Worm (Caenorhabditis elegans): ENCODE data around the gene F47B10.8.

DNA sequence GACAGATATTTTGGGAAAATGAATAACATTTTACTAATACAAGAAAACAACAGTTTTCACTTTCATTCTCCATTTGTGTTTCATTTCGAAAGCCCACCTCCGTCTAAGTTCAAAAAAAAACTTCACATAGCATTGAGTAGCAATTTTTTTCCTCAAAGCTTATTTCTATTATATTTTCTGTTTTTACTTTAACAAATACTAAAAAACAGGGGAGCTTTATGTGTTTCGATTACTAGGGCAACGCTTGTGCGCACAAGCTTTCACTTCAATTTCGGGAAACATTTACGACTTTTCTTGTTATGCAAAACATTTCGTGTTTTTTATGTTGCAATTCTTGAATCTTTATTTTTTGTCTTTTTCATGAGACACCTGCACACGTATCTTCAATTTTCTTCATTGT lies 24.7 kb downstream of the F47B10.8 start, which contains the start of gene T21E8.5:
- TF ChIP-seq ama-1 (optimal IDR thresholded peaks at IDR 0.05) (no peak), pes-1 (GFP tag; IDR thresholded peaks at IDR 0.05) (no peak), ceh-13 (GFP tag; optimal IDR thresholded peaks at IDR 0.05) (no peak), flt-1 (GFP tag; IDR thresholded peaks at IDR 0.05) (no peak), scrt-1 (GFP tag; IDR thresholded peaks at IDR 0.05) (no peak), sea-1 (GFP tag; conservative IDR thresholded peaks at IDR 0.05) (no peak)

Data from whole organism, early embryonic.